Fruit fly (Drosophila melanogaster): ENCODE measurements around the gene CG12099.

- TF ChIP-seq twi (tag; optimal IDR thresholded peaks at IDR 0.05) (peak; percentile 13), Usf (GFP tag; optimal IDR thresholded peaks at IDR 0.05) (no peak), tin (GFP tag; optimal IDR thresholded peaks at IDR 0.05) (no peak), CG14710 (tag; optimal IDR thresholded peaks at IDR 0.05) (no peak), ttk (GFP tag; IDR thresholded peaks at IDR 0.05) (no peak), CG4730 (GFP tag; IDR thresholded peaks at IDR 0.05) (no peak), Nf-YC (tag; optimal IDR thresholded peaks at IDR 0.05) (no peak), NfI (GFP tag; optimal IDR thresholded peaks at IDR 0.05) (no peak), caup (GFP tag; optimal IDR thresholded peaks at IDR 0.05; ENCODE audit: severe bottlenecking) (no peak), CG7372 (GFP tag; IDR thresholded peaks at IDR 0.05) (no peak), HLH4C (GFP tag; IDR thresholded peaks at IDR 0.05; ENCODE audit: partially characterized antibody) (no peak), sima (GFP tag; optimal IDR thresholded peaks at IDR 0.05) (no peak), pita (GFP tag; optimal IDR thresholded peaks at IDR 0.05) (no peak)
These were observed 9.1 kb downstream of the CG12099 start for dm6 chr3L:1549148-1549547.
